Fruit fly (Drosophila melanogaster): ENCODE results near the gene CG4592.

CG4592 gene

dm6 chr2L:9938631-9939256, 17.3 kb downstream of the CG4592 start, which contains the start of the genes Datp and CG4619 (continued):
- 0 out of 3 replicates have a peak, but pooled peaks have one; percentile 6 for TF ChIP-seq CG2889 (GFP tag; IDR thresholded peaks at IDR 0.05)
- no peak for TF ChIP-seq Camta (GFP tag; optimal IDR thresholded peaks at IDR 0.05)
- TF ChIP-seq MBD-R2 (GFP tag; IDR thresholded peaks at IDR 0.05) = peak; percentile 93
- no peak for TF ChIP-seq ttk (GFP tag; IDR thresholded peaks at IDR 0.05)
- no peak for TF ChIP-seq GATAe (GFP tag; conservative IDR thresholded peaks at IDR 0.05)
- TF ChIP-seq abd-A (tag; optimal IDR thresholded peaks at IDR 0.05) = no peak
- TF ChIP-seq CG8359 (GFP tag; optimal IDR thresholded peaks at IDR 0.05; ENCODE audit: borderline replicate concordance) = no peak
- peak; percentile 93 for TF ChIP-seq CG9437 (GFP tag; optimal IDR thresholded peaks at IDR 0.05)
- no peak for TF ChIP-seq CG3726 (GFP tag; IDR thresholded peaks at IDR 0.05)
- no peak for TF ChIP-seq ato (GFP tag; IDR thresholded peaks at IDR 0.05; ENCODE audit: partially characterized antibody)
- peak; percentile 85 for TF ChIP-seq CG9932 (GFP tag; IDR thresholded peaks at IDR 0.05)
- no peak for TF ChIP-seq gcm2 (GFP tag; optimal IDR thresholded peaks at IDR 0.05)
- TF ChIP-seq CG18476 (GFP tag; optimal IDR thresholded peaks at IDR 0.05) = no peak
- no peak for TF ChIP-seq hth (optimal IDR thresholded peaks at IDR 0.05)
- TF ChIP-seq CG18599 (GFP tag; optimal IDR thresholded peaks at IDR 0.05) = peak; percentile 72
- TF ChIP-seq Hand (GFP tag; optimal IDR thresholded peaks at IDR 0.05) = no peak
- TF ChIP-seq Hsf (GFP tag; optimal IDR thresholded peaks at IDR 0.05) = peak; percentile 23
- no peak for TF ChIP-seq CG14667 (GFP tag; IDR thresholded peaks at IDR 0.05)
- peak; percentile 39 for TF ChIP-seq CG9817 (tag; optimal IDR thresholded peaks at IDR 0.05)
- no peak for TF ChIP-seq CG33557 (GFP tag; optimal IDR thresholded peaks at IDR 0.05)
- TF ChIP-seq Max (GFP tag; optimal IDR thresholded peaks at IDR 0.05) = peak; percentile 46
- no peak for TF ChIP-seq CG31365 (tag; optimal IDR thresholded peaks at IDR 0.05)
- TF ChIP-seq esg (GFP tag; conservative IDR thresholded peaks at IDR 0.05) = no peak
- TF ChIP-seq CG1024 (GFP tag; IDR thresholded peaks at IDR 0.05) = 0 out of 2 replicates have a peak, but pooled peaks have one; percentile 6
- TF ChIP-seq CG13424 (tag; optimal IDR thresholded peaks at IDR 0.05) = peak; percentile 3
- no peak for TF ChIP-seq tap (tag; optimal IDR thresholded peaks at IDR 0.05)
- no peak; the same call in 2 of the 3 replicates for TF ChIP-seq CG14050 (GFP tag; IDR thresholded peaks at IDR 0.05)
- no peak for TF ChIP-seq Vsx1 (GFP tag; optimal IDR thresholded peaks at IDR 0.05)
- TF ChIP-seq CG1529 (GFP tag; optimal IDR thresholded peaks at IDR 0.05) = no peak
- no peak for TF ChIP-seq ase (GFP tag; IDR thresholded peaks at IDR 0.05)
- TF ChIP-seq CG3407 (GFP tag; optimal IDR thresholded peaks at IDR 0.05) = no peak
- TF ChIP-seq fd96Cb (tag; optimal IDR thresholded peaks at IDR 0.05) = no peak
- peak; percentile 55 for TF ChIP-seq CG4617 (GFP tag; optimal IDR thresholded peaks at IDR 0.05; ENCODE audit: borderline replicate concordance)
- TF ChIP-seq CG10267 (tag; optimal IDR thresholded peaks at IDR 0.05) = peak; percentile 92
- peak; percentile 46 for TF ChIP-seq bbx (GFP tag; IDR thresholded peaks at IDR 0.05; ENCODE audit: partially characterized antibody)
- TF ChIP-seq Tbp (GFP tag; optimal IDR thresholded peaks at IDR 0.05) = no peak
- TF ChIP-seq en (GFP tag; optimal IDR thresholded peaks at IDR 0.05) = no peak
- TF ChIP-seq lilli (GFP tag; optimal IDR thresholded peaks at IDR 0.05) = peak; percentile 51
- peak; percentile 50 for TF ChIP-seq Neu2 (GFP tag; optimal IDR thresholded peaks at IDR 0.05; ENCODE audit: borderline replicate concordance)
- TF ChIP-seq cas (GFP tag; IDR thresholded peaks at IDR 0.05) = peak; percentile 54; the same call in 1 of the 2 replicates
- peak; percentile 93 for TF ChIP-seq Sry-β (GFP tag; optimal IDR thresholded peaks at IDR 0.05)
- no peak for TF ChIP-seq tgo (GFP tag; IDR thresholded peaks at IDR 0.05)
- no peak for TF ChIP-seq tna (GFP tag; IDR thresholded peaks at IDR 0.05; ENCODE audit: partially characterized antibody)
- no peak for TF ChIP-seq D19A (tag; optimal IDR thresholded peaks at IDR 0.05)
- peak; percentile 32 for TF ChIP-seq kni (GFP tag; optimal IDR thresholded peaks at IDR 0.05)
- TF ChIP-seq Asciz (GFP tag; optimal IDR thresholded peaks at IDR 0.05) = no peak
- TF ChIP-seq ranshi (GFP tag; IDR thresholded peaks at IDR 0.05) = no peak
- TF ChIP-seq nerfin-2 (GFP tag; IDR thresholded peaks at IDR 0.05; ENCODE audit: partially characterized antibody) = no peak
- TF ChIP-seq CG8281 (tag; optimal IDR thresholded peaks at IDR 0.05) = no peak
- TF ChIP-seq klu (GFP tag; IDR thresholded peaks at IDR 0.05) = no peak
